Worm (Caenorhabditis elegans) whole organism, young adult: Measurements from ENCODE around the gene fbxb-45.
"Not testable (repeated sequence)": the region's sequence is repeated elsewhere in the genome, so short reads cannot be mapped to it uniquely, and the experiment has no call there.

ENCODE experiments used
- B0336.3 ChIP-seq: fragments of 200-800 bp; sonication (Bioruptor generic); IDR thresholded peaks from 2 replicates; pipeline ENCODE4 v1.3.6; 2022; ENCODE audit warnings: missing genetic modification characterization, missing compliant biosample characterization
- F57A8.1 ChIP-seq: fragments of 200-800 bp; sonication (Bioruptor generic); optimal IDR thresholded peaks from 2 replicates; lab custom pipeline; 2018; ENCODE audit warnings: mild to moderate bottlenecking, missing genetic modification characterization, moderate library complexity, missing compliant biosample characterization
- aptf-3 ChIP-seq: fragments of 200-800 bp; sonication (Bioruptor generic); IDR thresholded peaks from 2 replicates; pipeline ENCODE4 v1.3.6; 2022; ENCODE audit warnings: missing genetic modification characterization, missing compliant biosample characterization
- attf-5 ChIP-seq: fragments of 200-800 bp; sonication (Bioruptor generic); optimal IDR thresholded peaks from 2 replicates; lab custom pipeline; 2018; ENCODE audit warnings: mild to moderate bottlenecking, missing genetic modification characterization, missing compliant biosample characterization
- ekl-4 ChIP-seq: fragments of 200-800 bp; sonication (Bioruptor generic); IDR thresholded peaks from 2 replicates; pipeline ENCODE4 v1.3.6; 2022; ENCODE audit warnings: missing genetic modification reagents, missing genetic modification characterization, missing compliant biosample characterization
- hlh-12 ChIP-seq: sonication (generic microtip); optimal IDR thresholded peaks from 2 replicates; lab custom pipeline; 2016; ENCODE audit warnings: missing genetic modification characterization, missing compliant biosample characterization
- lin-54 ChIP-seq: fragments of 200-800 bp; sonication (Bioruptor generic); optimal IDR thresholded peaks from 2 replicates; lab custom pipeline; 2018; ENCODE audit warnings: mild to moderate bottlenecking, missing genetic modification characterization, missing compliant biosample characterization
- madf-10 ChIP-seq: sonication (generic microtip); optimal IDR thresholded peaks from 2 replicates; lab custom pipeline; 2016; ENCODE audit warnings: mild to moderate bottlenecking, missing genetic modification characterization, missing compliant biosample characterization
- nhr-90 ChIP-seq: sonication (generic microtip); optimal IDR thresholded peaks from 2 replicates; lab custom pipeline; 2016; ENCODE audit warnings: missing genotype, mild to moderate bottlenecking, missing genetic modification characterization, missing compliant biosample characterization
- rcor-1 ChIP-seq: fragments of 200-800 bp; sonication (Bioruptor generic); IDR thresholded peaks from 2 replicates; pipeline ENCODE4 v1.3.6; 2022; ENCODE audit warnings: missing genetic modification reagents, missing genetic modification characterization, missing compliant biosample characterization

The fbxb-45 gene

ce11 chrII:999493-999892 is 44.3 kb downstream of the fbxb-45 start, which contains the start of gene fbxb-29 (continued):
- no peak for TF ChIP-seq nhr-90
- no peak for TF ChIP-seq aptf-3
- no peak for TF ChIP-seq hlh-12 (tag; lab: Kevin White, UChicago)
- no peak for TF ChIP-seq rcor-1 (GFP tag; lab: Robert Waterston, UW)

- TF ChIP-seq ekl-4 (GFP tag; lab: Robert Waterston, UW); F57A8.1 (GFP tag; lab: Kevin White, UChicago); madf-10 (tag; lab: Kevin White, UChicago): not testable (repeated sequence)
Measured at ce11 chrII:996112-996511, 47.7 kb downstream of the fbxb-45 start, which contains the start of gene F45D11.11. Gene F45D11.11, minus strand, starts transcription at chrII:996212.

ce11 chrII:994231-994630 is 49.6 kb downstream of the fbxb-45 start, which contains the start of gene F45D11.7:
Gene F45D11.7, plus strand, starts transcription at chrII:994531.
- not testable (repeated sequence) for TF ChIP-seq attf-5 (GFP tag; lab: Kevin White, UChicago); B0336.3 (GFP tag; lab: Robert Waterston, UW); lin-54
- TF ChIP-seq, all 124 proteins: peak for 0; not testable (repeated sequence) for 124
